Fruit fly (Drosophila melanogaster): ENCODE data around the gene ctrip.

ctrip gene

dm6 chr3R:4846787-4847186 is 34.9 kb upstream of the ctrip start (continued):
- no peak for TF ChIP-seq her (GFP tag; optimal IDR thresholded peaks at IDR 0.05)
- TF ChIP-seq Hr39 (optimal IDR thresholded peaks at IDR 0.05), result no peak
- TF ChIP-seq Sry-δ (GFP tag; optimal IDR thresholded peaks at IDR 0.05), result no peak
- no peak for TF ChIP-seq cwo (GFP tag; optimal IDR thresholded peaks at IDR 0.05)
- TF ChIP-seq CG18262 (tag; optimal IDR thresholded peaks at IDR 0.05), result peak; percentile 75
- TF ChIP-seq CG1603 (tag; optimal IDR thresholded peaks at IDR 0.05), result peak; percentile 84
- no peak for TF ChIP-seq sc (optimal IDR thresholded peaks at IDR 0.05)
- TF ChIP-seq sc (GFP tag; optimal IDR thresholded peaks at IDR 0.05), result peak; percentile 41
- no peak for TF ChIP-seq mld (GFP tag; IDR thresholded peaks at IDR 0.05; ENCODE audit: partially characterized antibody)
- no peak for TF ChIP-seq aop (GFP tag; IDR thresholded peaks at IDR 0.05)
- TF ChIP-seq NK7.1 (GFP tag; optimal IDR thresholded peaks at IDR 0.05), result no peak
- TF ChIP-seq CG8359 (GFP tag; optimal IDR thresholded peaks at IDR 0.05; ENCODE audit: borderline replicate concordance), result peak; percentile 8
- peak; percentile 83 for TF ChIP-seq Med (GFP tag)
- no peak for TF ChIP-seq B-H1 (GFP tag; IDR thresholded peaks at IDR 0.05)
- peak; percentile 98 for TF ChIP-seq D19A (tag; optimal IDR thresholded peaks at IDR 0.05)
- TF ChIP-seq phol (tag; optimal IDR thresholded peaks at IDR 0.05), result peak; percentile 73
- TF ChIP-seq BtbVII (GFP tag; optimal IDR thresholded peaks at IDR 0.05), result no peak
- peak; percentile 23 for TF ChIP-seq Camta (GFP tag; optimal IDR thresholded peaks at IDR 0.05)
- no peak for TF ChIP-seq CG17912 (GFP tag; optimal IDR thresholded peaks at IDR 0.05)
- no peak for TF ChIP-seq scrt (GFP tag; optimal IDR thresholded peaks at IDR 0.05)
- no peak for TF ChIP-seq mam (GFP tag; optimal IDR thresholded peaks at IDR 0.05)
- TF ChIP-seq mirr (GFP tag; optimal IDR thresholded peaks at IDR 0.05), result no peak
- TF ChIP-seq salm (tag; optimal IDR thresholded peaks at IDR 0.05), result no peak
- peak; percentile 7 for TF ChIP-seq Atf-2 (GFP tag; optimal IDR thresholded peaks at IDR 0.05)
- TF ChIP-seq Hr78 (GFP tag; optimal IDR thresholded peaks at IDR 0.05), result peak in 1 of 2 experiments; percentile 2
- no peak for TF ChIP-seq CG17359 (tag; optimal IDR thresholded peaks at IDR 0.05)
- TF ChIP-seq CG10979 (tag; optimal IDR thresholded peaks at IDR 0.05), result peak; percentile 79
- TF ChIP-seq Hey (tag; optimal IDR thresholded peaks at IDR 0.05), result no peak
- no peak for TF ChIP-seq Lpt (GFP tag; optimal IDR thresholded peaks at IDR 0.05)
- TF ChIP-seq croc (GFP tag; conservative IDR thresholded peaks at IDR 0.05), result peak; percentile 48; the same call in 1 of the 3 replicates
- peak; percentile 46 for TF ChIP-seq trem (tag; optimal IDR thresholded peaks at IDR 0.05)
- TF ChIP-seq CG13894 (tag; optimal IDR thresholded peaks at IDR 0.05), result no peak
- TF ChIP-seq grn (GFP tag; optimal IDR thresholded peaks at IDR 0.05), result no peak
- peak; percentile 10 for TF ChIP-seq Asciz (GFP tag; optimal IDR thresholded peaks at IDR 0.05)
- no peak for TF ChIP-seq Trl (optimal IDR thresholded peaks at IDR 0.05)
- TF ChIP-seq Trl (GFP tag; optimal IDR thresholded peaks at IDR 0.05), result peak; percentile 22
- no peak for TF ChIP-seq hkb (optimal IDR thresholded peaks at IDR 0.05)
- TF ChIP-seq hkb (GFP tag; IDR thresholded peaks at IDR 0.05), result peak; percentile 45
- no peak for TF ChIP-seq Dip2 (GFP tag; IDR thresholded peaks at IDR 0.05)
- TF ChIP-seq bbx (GFP tag; IDR thresholded peaks at IDR 0.05; ENCODE audit: partially characterized antibody), result no peak
- peak; percentile 45 for TF ChIP-seq bab2 (GFP tag; optimal IDR thresholded peaks at IDR 0.05)
- peak; percentile 44; the same call in 1 of the 2 replicates for TF ChIP-seq CG10366 (GFP tag; IDR thresholded peaks at IDR 0.05)
- no peak for TF ChIP-seq Gsc (GFP tag; IDR thresholded peaks at IDR 0.05)
- TF ChIP-seq Ravus (GFP tag; IDR thresholded peaks at IDR 0.05), result no peak
- TF ChIP-seq CG15011 (GFP tag; optimal IDR thresholded peaks at IDR 0.05), result no peak
- no peak for TF ChIP-seq trh (GFP tag; optimal IDR thresholded peaks at IDR 0.05)
